Worm (Caenorhabditis elegans) whole organism, L1 larva: ENCODE results near the gene fozi-1.

Experiments used
- efl-1 ChIP-seq, 4 experiments: fragments of 150-350 bp; optimal IDR thresholded peaks in 3 of 4; peaks in 1 of 4; 1 replicate in 1 of 4; 2 replicates in 3 of 4; lab custom pipeline; 2014; ENCODE audit warnings: missing biosample characterization in 2 of 4, missing genetic modification characterization in 2 of 4, missing genetic modification reagents in 2 of 4
- elt-3 ChIP-seq, 6 experiments: fragments of 150-350 bp in 1 of 6; sonication (generic microtip); optimal IDR thresholded peaks; 2 replicates each; lab custom pipeline; 2017 to 2018; ENCODE audit warnings: missing biosample characterization in 6 of 6, missing genetic modification characterization in 6 of 6, inconsistent platforms in 1 of 6
- grh-1 ChIP-seq: fragments of 200-800 bp; sonication (Bioruptor generic); IDR thresholded peaks from 2 replicates; pipeline ENCODE4 v1.3.6; 2022; ENCODE audit warnings: missing genetic modification reagents, missing genetic modification characterization, missing compliant biosample characterization
- jun-1 ChIP-seq: fragments of 150-350 bp; optimal IDR thresholded peaks from 2 replicates; lab custom pipeline; 2014; ENCODE audit warnings: missing biosample characterization, missing genetic modification reagents, missing genetic modification characterization
- lin-13 ChIP-seq: fragments of 150-350 bp; optimal IDR thresholded peaks from 2 replicates; lab custom pipeline; 2014; ENCODE audit warnings: missing biosample characterization, missing genetic modification reagents, missing genetic modification characterization
- lir-3 ChIP-seq: sonication (generic microtip); optimal IDR thresholded peaks from 2 replicates; lab custom pipeline; 2016; ENCODE audit warnings: mild to moderate bottlenecking, missing genetic modification characterization, moderate library complexity, missing compliant biosample characterization; ENCODE audit not compliant: poor library complexity
- nhr-90 ChIP-seq: sonication (generic microtip); optimal IDR thresholded peaks from 2 replicates; lab custom pipeline; 2016; ENCODE audit warnings: mild to moderate bottlenecking, missing genetic modification characterization, missing compliant biosample characterization; ENCODE audit not compliant: poor library complexity
- rnt-1 ChIP-seq: sonication (generic microtip); optimal IDR thresholded peaks from 2 replicates; lab custom pipeline; 2016; ENCODE audit warnings: mild to moderate bottlenecking, missing genetic modification characterization, moderate library complexity, missing compliant biosample characterization
- skn-1 ChIP-seq: fragments of 150-350 bp; optimal IDR thresholded peaks from 2 replicates; lab custom pipeline; 2014; ENCODE audit warnings: missing biosample characterization, missing genetic modification characterization
- snpc-4 ChIP-seq: fragments of 150-350 bp; optimal IDR thresholded peaks from 2 replicates; lab custom pipeline; 2014; ENCODE audit warnings: missing biosample characterization, missing genetic modification characterization
- sptf-1 ChIP-seq: fragments of 150-350 bp; optimal IDR thresholded peaks from 2 replicates; lab custom pipeline; 2014; ENCODE audit warnings: missing biosample characterization, missing genetic modification characterization
- tbx-2 ChIP-seq: sonication (generic microtip); optimal IDR thresholded peaks from 2 replicates; lab custom pipeline; 2016; ENCODE audit warnings: missing genetic modification characterization, missing compliant biosample characterization
- ztf-11 ChIP-seq, 2 experiments: sonication (generic microtip); optimal IDR thresholded peaks; 2 replicates each; lab custom pipeline; 2016 to 2017; ENCODE audit warnings: missing genetic modification characterization in 2 of 2, missing biosample characterization in 1 of 2, missing compliant biosample characterization in 1 of 2

DNA sequence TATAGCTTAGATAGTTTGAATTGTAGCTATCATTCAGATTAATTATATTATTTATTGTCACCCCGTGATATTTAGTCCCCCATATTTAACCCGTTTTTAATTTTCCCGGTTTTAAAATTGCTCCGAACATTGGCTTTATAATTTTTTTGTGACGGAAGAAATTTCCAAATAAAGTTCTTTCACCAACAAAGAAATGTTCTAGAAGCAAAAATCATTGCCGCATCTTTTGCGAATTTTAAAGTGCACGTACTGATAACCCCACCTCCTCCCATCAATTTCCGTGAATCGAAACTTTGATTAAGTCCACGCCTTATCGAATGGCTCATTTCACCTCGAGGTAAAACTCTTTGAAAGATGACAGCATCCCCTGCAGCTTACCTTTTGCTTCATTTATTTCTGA, 43.1 kb downstream of the fozi-1 start, which contains the start of gene C40H1.7:
- TF ChIP-seq nhr-90 (tag; lab: Kevin White, UChicago) (no peak), lin-13 (GFP tag; lab: Kevin White, UChicago) (no peak), sptf-1 (tag; lab: Kevin White, UChicago) (no peak), rnt-1 (no peak), efl-1 (optimal IDR thresholded peaks at IDR 0.05; lab: Kevin White, UChicago) (no peak), efl-1 (GFP tag; optimal IDR thresholded peaks at IDR 0.05 in 1 of 2; lab: Kevin White, UChicago) (no peak), grh-1 (GFP tag; lab: Robert Waterston, UW) (no peak), jun-1 (tag; lab: Kevin White, UChicago) (no peak), tbx-2 (tag; lab: Kevin White, UChicago) (no peak), elt-3 (tag; optimal IDR thresholded peaks at IDR 0.05; lab: Kevin White, UChicago) (no peak), snpc-4 (tag; lab: Kevin White, UChicago) (no peak), lir-3 (tag; lab: Kevin White, UChicago) (no peak), skn-1 (tag; lab: Kevin White, UChicago) (no peak), ztf-11 (tag; optimal IDR thresholded peaks at IDR 0.05; lab: Kevin White, UChicago) (no peak)
